Worm (Caenorhabditis elegans) whole organism, L1 larva: ENCODE data around the gene nhr-45.

ENCODE experiments used
- C04F5.9 ChIP-seq: sonication (generic microtip); optimal IDR thresholded peaks from 2 replicates; lab custom pipeline; 2016; ENCODE audit warnings: missing genetic modification characterization, missing compliant biosample characterization
- C16A3.4 ChIP-seq: fragments of 150-350 bp; optimal IDR thresholded peaks from 2 replicates; lab custom pipeline; 2014; ENCODE audit warnings: missing biosample characterization, missing genetic modification characterization
- C34B4.2 ChIP-seq: sonication (generic microtip); optimal IDR thresholded peaks from 2 replicates; lab custom pipeline; 2017; ENCODE audit warnings: mild to moderate bottlenecking, missing genetic modification characterization, missing compliant biosample characterization
- F16B12.6 ChIP-seq: fragments of 150-350 bp; optimal IDR thresholded peaks from 2 replicates; lab custom pipeline; 2014; ENCODE audit warnings: missing biosample characterization, missing genetic modification characterization
- Y116A8C.19 ChIP-seq: sonication (generic microtip); optimal IDR thresholded peaks from 2 replicates; lab custom pipeline; 2016; ENCODE audit warnings: missing compliant biosample characterization, missing genetic modification characterization, borderline replicate concordance
- aha-1 ChIP-seq: fragments of 150-350 bp; optimal IDR thresholded peaks from 2 replicates; lab custom pipeline; 2014; ENCODE audit warnings: missing biosample characterization, missing genetic modification characterization
- aly-2 ChIP-seq: fragments of 150-350 bp; optimal IDR thresholded peaks from 2 replicates; lab custom pipeline; 2014; ENCODE audit warnings: missing biosample characterization, missing genetic modification characterization
- ceh-63 ChIP-seq: fragments of 200-800 bp; sonication (Bioruptor generic); optimal IDR thresholded peaks from 2 replicates; lab custom pipeline; 2018; ENCODE audit warnings: mild to moderate bottlenecking, missing genetic modification characterization, missing compliant biosample characterization
- ceh-82 ChIP-seq, 3 experiments: fragments of 150-350 bp in 1 of 3; sonication (generic microtip) in 2 of 3; optimal IDR thresholded peaks; 2 replicates each; lab custom pipeline; 2014 to 2017; ENCODE audit warnings: missing biosample characterization in 3 of 3, missing genetic modification characterization in 3 of 3
- ces-1 ChIP-seq: fragments of 150-350 bp; optimal IDR thresholded peaks from 2 replicates; lab custom pipeline; 2014; ENCODE audit warnings: missing biosample characterization, missing genetic modification reagents, missing genetic modification characterization
- dsc-1 ChIP-seq: sonication (generic microtip); optimal IDR thresholded peaks from 2 replicates; lab custom pipeline; 2016; ENCODE audit warnings: mild to moderate bottlenecking, missing genetic modification characterization, missing compliant biosample characterization
- egl-27 ChIP-seq, 2 experiments: fragments of 150-350 bp in 1 of 2; sonication (generic microtip); optimal IDR thresholded peaks; 3 replicates each; lab custom pipeline; 2017 to 2018; ENCODE audit warnings: missing biosample characterization in 2 of 2, missing genetic modification characterization in 2 of 2, missing genetic modification reagents in 2 of 2
- elt-3 ChIP-seq, 6 experiments: fragments of 150-350 bp in 1 of 6; sonication (generic microtip); optimal IDR thresholded peaks; 2 replicates each; lab custom pipeline; 2017 to 2018; ENCODE audit warnings: missing biosample characterization in 6 of 6, missing genetic modification characterization in 6 of 6, inconsistent platforms in 1 of 6
- fkh-10 ChIP-seq: sonication (generic microtip); optimal IDR thresholded peaks from 2 replicates; lab custom pipeline; 2017; ENCODE audit warnings: missing biosample characterization, missing genetic modification reagents, missing genetic modification characterization
- fkh-4 ChIP-seq: sonication (generic microtip); optimal IDR thresholded peaks from 2 replicates; lab custom pipeline; 2016; ENCODE audit warnings: missing compliant biosample characterization, missing genetic modification characterization, borderline replicate concordance
- grh-1 ChIP-seq: fragments of 200-800 bp; sonication (Bioruptor generic); IDR thresholded peaks from 2 replicates; pipeline ENCODE4 v1.3.6; 2022; ENCODE audit warnings: missing genetic modification reagents, missing genetic modification characterization, missing compliant biosample characterization
- hlh-17 ChIP-seq: fragments of 200-800 bp; sonication (Bioruptor generic); optimal IDR thresholded peaks from 2 replicates; lab custom pipeline; 2018; ENCODE audit warnings: missing genetic modification characterization, mild to moderate bottlenecking, missing compliant biosample characterization, moderate library complexity, borderline replicate concordance
- hlh-4 ChIP-seq: sonication (generic microtip); optimal IDR thresholded peaks from 2 replicates; lab custom pipeline; 2016; ENCODE audit warnings: mild to moderate bottlenecking, missing genetic modification characterization, missing compliant biosample characterization
- hpl-2 ChIP-seq: fragments of 150-350 bp; optimal IDR thresholded peaks from 2 replicates; lab custom pipeline; 2014; ENCODE audit warnings: missing biosample characterization, missing genetic modification reagents, missing genetic modification characterization
- irx-1 ChIP-seq: sonication (generic microtip); optimal IDR thresholded peaks from 2 replicates; lab custom pipeline; 2016; ENCODE audit warnings: missing genetic modification characterization, missing compliant biosample characterization
- isw-1 ChIP-seq: fragments of 200-800 bp; sonication (Bioruptor generic); IDR thresholded peaks from 2 replicates; pipeline ENCODE4 v1.3.6; 2022; ENCODE audit warnings: missing genetic modification characterization, missing compliant biosample characterization
- jun-1 ChIP-seq: fragments of 150-350 bp; optimal IDR thresholded peaks from 2 replicates; lab custom pipeline; 2014; ENCODE audit warnings: missing biosample characterization, missing genetic modification reagents, missing genetic modification characterization
- lin-13 ChIP-seq: fragments of 150-350 bp; optimal IDR thresholded peaks from 2 replicates; lab custom pipeline; 2014; ENCODE audit warnings: missing biosample characterization, missing genetic modification reagents, missing genetic modification characterization
- lin-15B ChIP-seq: fragments of 150-350 bp; sonication (generic microtip); optimal IDR thresholded peaks from 3 replicates; lab custom pipeline; 2014; ENCODE audit warnings: missing biosample characterization, missing genetic modification characterization
- lin-35 ChIP-seq, 2 experiments: fragments of 150-350 bp; optimal IDR thresholded peaks; 2 replicates each; lab custom pipeline; 2014; ENCODE audit warnings: missing biosample characterization in 2 of 2, missing genetic modification characterization in 2 of 2, missing genetic modification reagents in 2 of 2
- lin-39 ChIP-seq: fragments of 150-350 bp; optimal IDR thresholded peaks from 2 replicates; lab custom pipeline; 2014; ENCODE audit warnings: missing biosample characterization, missing genetic modification reagents, missing genetic modification characterization
- lsy-2 ChIP-seq, 2 experiments: fragments of 150-350 bp; optimal IDR thresholded peaks; 2 replicates each; lab custom pipeline; 2014; ENCODE audit warnings: missing biosample characterization in 2 of 2, missing genetic modification characterization in 2 of 2
- mab-9 ChIP-seq: fragments of 200-800 bp; sonication (Bioruptor generic); IDR thresholded peaks from 2 replicates; pipeline ENCODE4 v1.3.6; 2022; ENCODE audit warnings: missing genetic modification reagents, missing genetic modification characterization, missing compliant biosample characterization
- mef-2 ChIP-seq: fragments of 150-350 bp; optimal IDR thresholded peaks from 2 replicates; lab custom pipeline; 2014; ENCODE audit warnings: missing biosample characterization, missing genetic modification characterization
- mep-1 ChIP-seq: fragments of 150-350 bp; optimal IDR thresholded peaks from 2 replicates; lab custom pipeline; 2014; ENCODE audit warnings: missing biosample characterization, missing genetic modification characterization
- nhr-11 ChIP-seq: fragments of 150-350 bp; optimal IDR thresholded peaks from 2 replicates; lab custom pipeline; 2014; ENCODE audit warnings: missing biosample characterization, missing genetic modification characterization
- nhr-12 ChIP-seq: sonication (generic microtip); optimal IDR thresholded peaks from 2 replicates; lab custom pipeline; 2017; ENCODE audit warnings: missing biosample characterization, missing genetic modification characterization
- nhr-19 ChIP-seq: fragments of 200-800 bp; sonication (Bioruptor generic); conservative IDR thresholded peaks from 2 replicates; pipeline ENCODE4 v1.3.6; 2022; ENCODE audit warnings: missing genetic modification characterization, missing compliant biosample characterization
- nhr-20 ChIP-seq: sonication (generic microtip); optimal IDR thresholded peaks from 2 replicates; lab custom pipeline; 2016; ENCODE audit warnings: mild to moderate bottlenecking, missing genetic modification characterization, missing compliant biosample characterization
- nhr-237 ChIP-seq: fragments of 150-350 bp; optimal IDR thresholded peaks from 2 replicates; lab custom pipeline; 2014; ENCODE audit warnings: missing biosample characterization, missing genetic modification characterization
- nhr-28 ChIP-seq: fragments of 150-350 bp; optimal IDR thresholded peaks from 2 replicates; lab custom pipeline; 2014; ENCODE audit warnings: missing biosample characterization, missing genetic modification characterization
- nhr-47 ChIP-seq: sonication (generic microtip); optimal IDR thresholded peaks from 2 replicates; lab custom pipeline; 2016; ENCODE audit warnings: mild to moderate bottlenecking, missing genetic modification characterization, moderate library complexity, missing compliant biosample characterization
- nhr-71 ChIP-seq: sonication (generic microtip); optimal IDR thresholded peaks from 2 replicates; lab custom pipeline; 2016; ENCODE audit warnings: mild to moderate bottlenecking, missing genetic modification characterization, moderate library complexity, missing compliant biosample characterization
- nhr-84 ChIP-seq: sonication (generic microtip); optimal IDR thresholded peaks from 2 replicates; lab custom pipeline; 2017; ENCODE audit warnings: missing biosample characterization, missing genetic modification characterization
- nhr-85 ChIP-seq: sonication (generic microtip); peaks from one replicate; lab custom pipeline; 2016; ENCODE audit warnings: missing genetic modification characterization, inconsistent platforms, missing compliant biosample characterization
- nhr-90 ChIP-seq: sonication (generic microtip); optimal IDR thresholded peaks from 2 replicates; lab custom pipeline; 2016; ENCODE audit warnings: mild to moderate bottlenecking, missing genetic modification characterization, missing compliant biosample characterization; ENCODE audit not compliant: poor library complexity
- pag-3 ChIP-seq: sonication (generic microtip); optimal IDR thresholded peaks from 2 replicates; lab custom pipeline; 2017; ENCODE audit warnings: missing genetic modification characterization, mild to moderate bottlenecking, missing compliant biosample characterization, antibody characterized with exemption, borderline replicate concordance; ENCODE audit not compliant: insufficient read depth
- pqm-1 ChIP-seq: sonication (generic microtip); optimal IDR thresholded peaks from 3 replicates; lab custom pipeline; 2017; ENCODE audit warnings: missing biosample characterization, missing genetic modification characterization
- rnt-1 ChIP-seq: sonication (generic microtip); optimal IDR thresholded peaks from 2 replicates; lab custom pipeline; 2016; ENCODE audit warnings: mild to moderate bottlenecking, missing genetic modification characterization, moderate library complexity, missing compliant biosample characterization
- skn-1 ChIP-seq: fragments of 150-350 bp; optimal IDR thresholded peaks from 2 replicates; lab custom pipeline; 2014; ENCODE audit warnings: missing biosample characterization, missing genetic modification characterization
- snu-23 ChIP-seq: sonication (generic microtip); optimal IDR thresholded peaks from 2 replicates; lab custom pipeline; 2016; ENCODE audit warnings: missing genetic modification characterization, missing compliant biosample characterization
- swsn-7 ChIP-seq: sonication (generic microtip); optimal IDR thresholded peaks from 2 replicates; lab custom pipeline; 2016; ENCODE audit warnings: missing genetic modification characterization, missing compliant biosample characterization
- tbx-2 ChIP-seq: sonication (generic microtip); optimal IDR thresholded peaks from 2 replicates; lab custom pipeline; 2016; ENCODE audit warnings: missing genetic modification characterization, missing compliant biosample characterization
- unc-86 ChIP-seq: sonication (generic microtip); optimal IDR thresholded peaks from 2 replicates; lab custom pipeline; 2016; ENCODE audit warnings: missing genetic modification characterization, missing compliant biosample characterization
- unc-98 ChIP-seq: fragments of 200-800 bp; sonication (Bioruptor generic); IDR thresholded peaks from 2 replicates; pipeline ENCODE4 v1.3.6; 2022; ENCODE audit warnings: missing genetic modification characterization, missing compliant biosample characterization
- zip-4 ChIP-seq: fragments of 200-800 bp; sonication (Bioruptor generic); optimal IDR thresholded peaks from 2 replicates; lab custom pipeline; 2018; ENCODE audit warnings: mild to moderate bottlenecking, missing genetic modification characterization, moderate library complexity, missing compliant biosample characterization
- ztf-11 ChIP-seq, 2 experiments: sonication (generic microtip); optimal IDR thresholded peaks; 2 replicates each; lab custom pipeline; 2016 to 2017; ENCODE audit warnings: missing genetic modification characterization in 2 of 2, missing biosample characterization in 1 of 2, missing compliant biosample characterization in 1 of 2
- ztf-4 ChIP-seq: fragments of 150-350 bp; optimal IDR thresholded peaks from 2 replicates; lab custom pipeline; 2014; ENCODE audit warnings: missing biosample characterization, missing genetic modification characterization

The nhr-45 gene

DNA sequence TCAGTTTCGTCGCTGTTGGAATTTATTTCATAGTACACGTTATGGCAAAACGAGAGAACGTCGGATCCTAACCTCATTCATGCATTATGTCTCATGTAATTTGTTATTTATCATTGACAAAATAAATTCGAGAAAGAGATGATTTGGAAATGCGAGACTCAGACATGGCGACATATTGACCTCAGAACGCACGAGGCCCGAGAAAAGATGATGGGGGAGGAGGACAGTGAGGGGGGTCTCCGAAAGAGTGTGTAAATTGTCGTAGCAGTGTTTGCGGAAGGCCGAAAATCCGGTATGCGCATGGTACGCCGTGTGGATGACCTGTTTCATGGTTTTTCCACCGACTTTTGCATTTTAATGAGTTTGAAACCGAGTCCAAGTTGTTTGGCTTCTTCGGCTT lies 24.5 kb downstream of the nhr-45 start (continued):
- TF ChIP-seq ceh-63 (GFP tag; lab: Kevin White, UChicago) (no peak), egl-27 (tag; optimal IDR thresholded peaks at IDR 0.05; lab: Kevin White, UChicago) (no peak), mef-2 (tag; lab: Kevin White, UChicago) (no peak), nhr-19 (GFP tag; lab: Robert Waterston, UW) (peak; percentile 56), jun-1 (tag; lab: Kevin White, UChicago) (no peak), ztf-11 (tag; optimal IDR thresholded peaks at IDR 0.05; lab: Kevin White, UChicago) (no peak), ces-1 (GFP tag; lab: Kevin White, UChicago) (no peak), nhr-11 (tag; lab: Kevin White, UChicago) (no peak), nhr-47 (peak; percentile 65), unc-86 (tag; lab: Kevin White, UChicago) (peak; percentile 18), nhr-237 (tag; lab: Kevin White, UChicago) (no peak), zip-4 (no peak), pqm-1 (tag; lab: Kevin White, UChicago) (no peak), nhr-84 (tag; lab: Kevin White, UChicago) (no peak), grh-1 (GFP tag; lab: Robert Waterston, UW) (0 out of 2 replicates have a peak, but pooled peaks have one; percentile 37), nhr-28 (tag; lab: Kevin White, UChicago) (no peak), pag-3 (tag; lab: Kevin White, UChicago) (no peak), skn-1 (tag; lab: Kevin White, UChicago) (peak; percentile 61), nhr-20 (tag; lab: Kevin White, UChicago) (peak; percentile 75), mep-1 (tag; lab: Kevin White, UChicago) (peak; percentile 64), nhr-85 (tag; lab: Kevin White, UChicago) (peak; percentile 85), Y116A8C.19 (no peak), lsy-2 (tag; optimal IDR thresholded peaks at IDR 0.05; lab: Kevin White, UChicago) (peak; percentile 34 to 64), hlh-4 (tag; lab: Kevin White, UChicago) (no peak), nhr-12 (tag; lab: Kevin White, UChicago) (no peak), lin-15B (tag; lab: Kevin White, UChicago) (no peak), isw-1 (GFP tag; lab: Robert Waterston, UW) (peak; percentile 21; the same call in 1 of the 2 replicates), lin-35 (GFP tag; optimal IDR thresholded peaks at IDR 0.05; lab: Kevin White, UChicago) (peak; percentile 13 to 40), fkh-4 (tag; lab: Kevin White, UChicago) (no peak), aha-1 (tag; lab: Kevin White, UChicago) (no peak), swsn-7 (tag; lab: Kevin White, UChicago) (peak; percentile 46), rnt-1 (tag; lab: Kevin White, UChicago) (peak; percentile 65), unc-98 (GFP tag; lab: Robert Waterston, UW) (no peak), fkh-10 (no peak), lin-39 (tag; lab: Kevin White, UChicago) (peak; percentile 30), aly-2 (tag; lab: Kevin White, UChicago) (no peak), nhr-71 (tag; lab: Kevin White, UChicago) (peak; percentile 68), ztf-4 (tag; lab: Kevin White, UChicago) (no peak), hpl-2 (GFP tag; lab: Kevin White, UChicago) (no peak), nhr-90 (tag; lab: Kevin White, UChicago) (no peak), ceh-82 (tag; optimal IDR thresholded peaks at IDR 0.05; lab: Kevin White, UChicago) (peak in 1 of 3 experiments; percentile 49), tbx-2 (tag; lab: Kevin White, UChicago) (peak; percentile 46), snu-23 (GFP tag; lab: Kevin White, UChicago) (peak; percentile 70), irx-1 (tag; lab: Kevin White, UChicago) (peak; percentile 55), C34B4.2 (tag; lab: Kevin White, UChicago) (no peak), mab-9 (no peak), F16B12.6 (tag; lab: Kevin White, UChicago) (peak; percentile 88), elt-3 (tag; optimal IDR thresholded peaks at IDR 0.05; lab: Kevin White, UChicago) (peak in 1 of 6 experiments; percentile 65), C16A3.4 (tag; lab: Kevin White, UChicago) (peak; percentile 43), C04F5.9 (tag; lab: Kevin White, UChicago) (no peak), hlh-17 (GFP tag; lab: Kevin White, UChicago) (no peak), lin-13 (GFP tag; lab: Kevin White, UChicago) (peak; percentile 13), dsc-1 (tag; lab: Kevin White, UChicago) (peak; percentile 32)
